Worm (Caenorhabditis elegans): ENCODE data around the gene nhr-70.

ce11 chrV:18573199-18573598, 43.2 kb upstream of the nhr-70 start:
- TF ChIP-seq tbx-2 (tag; optimal IDR thresholded peaks at IDR 0.05) (no peak), mec-3 (tag; optimal IDR thresholded peaks at IDR 0.05; ENCODE audit: borderline replicate concordance) (no peak), T23F11.4 (GFP tag; optimal IDR thresholded peaks at IDR 0.05) (no peak), ceh-34 (tag; optimal IDR thresholded peaks at IDR 0.05) (no peak), nhr-11 (tag; optimal IDR thresholded peaks at IDR 0.05) (no peak)

Data from whole organism, late embryonic.